Worm (Caenorhabditis elegans) whole organism, mixed stage, embryonic: ENCODE results near the gene nos-1.

Source experiments
- blmp-1 ChIP-seq: fragments of 150-350 bp; optimal IDR thresholded peaks from 2 replicates; lab custom pipeline; 2014; ENCODE audit warnings: missing biosample characterization, missing genetic modification characterization
- cnd-1 ChIP-seq: fragments of 200-800 bp; sonication (Bioruptor generic); optimal IDR thresholded peaks from 2 replicates; lab custom pipeline; 2018; ENCODE audit warnings: mild to moderate bottlenecking, missing genetic modification characterization, missing compliant biosample characterization
- flh-1 ChIP-seq: fragments of 200-800 bp; sonication (Bioruptor generic); optimal IDR thresholded peaks from 2 replicates; lab custom pipeline; 2018; ENCODE audit warnings: mild to moderate bottlenecking, missing genetic modification characterization, moderate library complexity, missing compliant biosample characterization
- hlh-1 ChIP-seq: fragments of 150-350 bp; optimal IDR thresholded peaks from 2 replicates; lab custom pipeline; 2014; ENCODE audit warnings: missing biosample characterization, missing genetic modification reagents, missing genetic modification characterization
- lin-13 ChIP-seq: fragments of 150-350 bp; optimal IDR thresholded peaks from 2 replicates; lab custom pipeline; 2014; ENCODE audit warnings: missing biosample characterization, missing genetic modification characterization
- mls-2 ChIP-seq: sonication (generic microtip); optimal IDR thresholded peaks from 2 replicates; lab custom pipeline; 2016; ENCODE audit warnings: mild to moderate bottlenecking, missing genetic modification characterization, moderate library complexity, missing compliant biosample characterization
- nhr-12 ChIP-seq: fragments of 150-350 bp; optimal IDR thresholded peaks from 2 replicates; lab custom pipeline; 2014; ENCODE audit warnings: missing biosample characterization, missing genetic modification characterization
- nhr-237 ChIP-seq: fragments of 150-350 bp; optimal IDR thresholded peaks from 2 replicates; lab custom pipeline; 2014; ENCODE audit warnings: missing biosample characterization, missing genetic modification characterization
- nhr-76 ChIP-seq: sonication (generic microtip); optimal IDR thresholded peaks from 2 replicates; lab custom pipeline; 2017; ENCODE audit warnings: missing biosample characterization, missing genetic modification characterization
- pha-4 ChIP-seq: fragments of 150-350 bp; optimal IDR thresholded peaks from 2 replicates; lab custom pipeline; 2018; ENCODE audit warnings: missing biosample characterization, missing genetic modification reagents, missing genetic modification characterization
- sptf-1 ChIP-seq: sonication (generic microtip); optimal IDR thresholded peaks from 2 replicates; lab custom pipeline; 2017; ENCODE audit warnings: mild to moderate bottlenecking, missing genetic modification characterization, moderate library complexity, missing compliant biosample characterization
- ztf-11 ChIP-seq: fragments of 150-350 bp; optimal IDR thresholded peaks from 2 replicates; lab custom pipeline; 2014; ENCODE audit warnings: missing biosample characterization, missing genetic modification characterization

DNA sequence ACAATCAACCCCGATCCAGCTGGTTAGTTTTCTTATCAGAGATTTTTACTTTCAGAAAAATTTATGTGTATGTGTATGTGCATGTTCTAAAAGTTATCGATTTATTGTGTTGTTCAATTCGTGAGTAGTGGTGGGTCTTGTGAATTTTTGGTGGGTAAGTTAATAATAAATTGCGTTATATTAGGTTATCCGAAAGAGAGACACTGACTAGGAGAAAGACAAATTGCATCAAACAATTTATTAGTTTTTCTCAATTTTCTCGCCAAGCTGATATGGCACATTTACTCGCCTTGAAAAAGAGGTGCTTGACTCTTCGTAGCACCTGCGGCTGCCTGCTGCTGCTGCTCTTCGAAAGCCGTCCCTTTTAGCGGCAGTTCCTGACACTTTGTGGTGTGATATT is 46.1 kb upstream of the nos-1 start:
- TF ChIP-seq ztf-11 (tag; lab: Kevin White, UChicago) (no peak), nhr-237 (tag; lab: Kevin White, UChicago) (no peak), hlh-1 (tag; lab: Kevin White, UChicago) (no peak), mls-2 (tag; lab: Kevin White, UChicago) (no peak), flh-1 (no peak), nhr-76 (tag; lab: Kevin White, UChicago) (no peak), cnd-1 (tag; lab: Kevin White, UChicago) (no peak), nhr-12 (no peak), lin-13 (tag; lab: Kevin White, UChicago) (no peak), sptf-1 (tag; lab: Kevin White, UChicago) (no peak), pha-4 (tag; lab: Kevin White, UChicago) (no peak), blmp-1 (tag; lab: Kevin White, UChicago) (no peak)
